Worm (Caenorhabditis elegans): Measurements from ENCODE around the gene C01G6.4.

Gene C01G6.4

DNA sequence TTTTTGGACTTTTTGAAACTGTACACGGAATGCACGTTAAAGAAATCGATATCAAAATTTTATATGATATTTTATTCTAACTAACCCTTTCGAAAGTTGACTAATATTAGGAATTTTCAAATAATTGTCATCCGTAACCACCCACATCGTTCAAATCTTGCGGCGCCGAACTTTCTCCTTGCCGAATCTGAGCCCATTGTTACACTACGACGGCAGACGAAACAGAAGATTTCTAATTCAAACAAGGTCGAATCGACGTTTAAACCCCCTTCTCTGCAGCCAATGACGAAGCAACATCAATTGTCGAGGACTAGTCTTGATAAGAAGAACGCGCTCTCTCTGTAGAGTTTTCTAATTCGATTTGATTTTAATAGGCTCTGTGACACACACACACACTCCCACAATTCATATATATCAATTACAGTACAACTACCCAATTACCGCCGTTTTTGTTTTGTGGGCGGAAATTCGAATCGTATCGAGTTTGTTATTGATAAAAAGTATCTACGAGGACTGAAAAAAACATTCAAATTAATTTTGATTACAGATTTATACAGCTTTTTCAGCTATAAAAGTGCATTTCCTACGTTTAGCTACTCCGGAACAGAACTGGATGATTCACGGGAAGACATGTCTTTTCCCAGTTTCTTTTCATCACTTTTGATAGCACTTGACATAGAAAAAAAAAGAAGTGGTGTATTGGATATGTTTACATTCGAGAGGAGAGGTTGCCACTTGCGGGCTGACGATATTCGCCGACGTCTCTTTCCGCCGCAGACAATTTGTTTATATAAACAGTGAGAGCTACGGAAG is 11.7 kb upstream of the C01G6.4 start:
- no peak for TF ChIP-seq fkh-4 (tag; optimal IDR thresholded peaks at IDR 0.05; ENCODE audit: borderline replicate concordance)
- no peak for TF ChIP-seq elt-2 (tag; optimal IDR thresholded peaks at IDR 0.05)
- no peak for TF ChIP-seq nhr-12 (tag; optimal IDR thresholded peaks at IDR 0.05)
- no peak for TF ChIP-seq ceh-63 (GFP tag; optimal IDR thresholded peaks at IDR 0.05)
- peak; percentile 66 for TF ChIP-seq nhr-85 (tag)
- TF ChIP-seq C34B4.2 (tag; optimal IDR thresholded peaks at IDR 0.05) = no peak
- no peak for TF ChIP-seq skn-1 (tag; optimal IDR thresholded peaks at IDR 0.05)
- no peak for TF ChIP-seq lin-15B (tag; optimal IDR thresholded peaks at IDR 0.05)
- TF ChIP-seq C16A3.4 (tag; optimal IDR thresholded peaks at IDR 0.05) = no peak
- TF ChIP-seq mdl-1 (tag; optimal IDR thresholded peaks at IDR 0.05) = no peak
- TF ChIP-seq efl-1 (optimal IDR thresholded peaks at IDR 0.05) = no peak
- TF ChIP-seq efl-1 (GFP tag; optimal IDR thresholded peaks at IDR 0.05 in 1 of 2) = peak in 1 of 2 experiments; percentile 64
- no peak for TF ChIP-seq grh-1 (GFP tag; IDR thresholded peaks at IDR 0.05)
- TF ChIP-seq sptf-1 (tag; optimal IDR thresholded peaks at IDR 0.05) = no peak
- TF ChIP-seq hlh-4 (tag; optimal IDR thresholded peaks at IDR 0.05) = no peak
- TF ChIP-seq nhr-19 (GFP tag; conservative IDR thresholded peaks at IDR 0.05) = no peak
- no peak for TF ChIP-seq ama-1 (optimal IDR thresholded peaks at IDR 0.05)
- TF ChIP-seq sup-37 (GFP tag; optimal IDR thresholded peaks at IDR 0.05) = no peak
- TF ChIP-seq nhr-20 (tag; optimal IDR thresholded peaks at IDR 0.05) = no peak
- no peak for TF ChIP-seq aly-2 (tag; optimal IDR thresholded peaks at IDR 0.05)
- TF ChIP-seq mep-1 (tag; optimal IDR thresholded peaks at IDR 0.05) = peak; percentile 26
- TF ChIP-seq nhr-76 (tag; optimal IDR thresholded peaks at IDR 0.05) = no peak
- TF ChIP-seq elt-3 (tag; optimal IDR thresholded peaks at IDR 0.05) = peak in 2 of 6 experiments; percentile 40 to 47
- peak; percentile 42 for TF ChIP-seq blmp-1 (tag; optimal IDR thresholded peaks at IDR 0.05)
- peak; percentile 16 for TF ChIP-seq lin-14 (GFP tag; optimal IDR thresholded peaks at IDR 0.05)
- peak; percentile 21 for TF ChIP-seq rnt-1 (tag; optimal IDR thresholded peaks at IDR 0.05)
- TF ChIP-seq jun-1 (tag; optimal IDR thresholded peaks at IDR 0.05) = peak; percentile 5
- no peak for TF ChIP-seq lin-39 (tag; optimal IDR thresholded peaks at IDR 0.05)
- no peak for TF ChIP-seq nhr-11 (tag; optimal IDR thresholded peaks at IDR 0.05)
- no peak for TF ChIP-seq mef-2 (tag; optimal IDR thresholded peaks at IDR 0.05)
- peak in 1 of 2 experiments; percentile 55 for TF ChIP-seq lsy-2 (tag; optimal IDR thresholded peaks at IDR 0.05)
- TF ChIP-seq ztf-4 (tag; optimal IDR thresholded peaks at IDR 0.05) = no peak
- TF ChIP-seq mab-9 (GFP tag; IDR thresholded peaks at IDR 0.05) = no peak
- no peak for TF ChIP-seq vab-15 (tag; optimal IDR thresholded peaks at IDR 0.05)
- TF ChIP-seq nhr-28 (tag; optimal IDR thresholded peaks at IDR 0.05) = no peak
- TF ChIP-seq ceh-90 (tag; optimal IDR thresholded peaks at IDR 0.05) = no peak
- no peak for TF ChIP-seq unc-130 (tag; optimal IDR thresholded peaks at IDR 0.05)
- TF ChIP-seq efl-3 (GFP tag; optimal IDR thresholded peaks at IDR 0.05) = peak; percentile 25

DNA sequence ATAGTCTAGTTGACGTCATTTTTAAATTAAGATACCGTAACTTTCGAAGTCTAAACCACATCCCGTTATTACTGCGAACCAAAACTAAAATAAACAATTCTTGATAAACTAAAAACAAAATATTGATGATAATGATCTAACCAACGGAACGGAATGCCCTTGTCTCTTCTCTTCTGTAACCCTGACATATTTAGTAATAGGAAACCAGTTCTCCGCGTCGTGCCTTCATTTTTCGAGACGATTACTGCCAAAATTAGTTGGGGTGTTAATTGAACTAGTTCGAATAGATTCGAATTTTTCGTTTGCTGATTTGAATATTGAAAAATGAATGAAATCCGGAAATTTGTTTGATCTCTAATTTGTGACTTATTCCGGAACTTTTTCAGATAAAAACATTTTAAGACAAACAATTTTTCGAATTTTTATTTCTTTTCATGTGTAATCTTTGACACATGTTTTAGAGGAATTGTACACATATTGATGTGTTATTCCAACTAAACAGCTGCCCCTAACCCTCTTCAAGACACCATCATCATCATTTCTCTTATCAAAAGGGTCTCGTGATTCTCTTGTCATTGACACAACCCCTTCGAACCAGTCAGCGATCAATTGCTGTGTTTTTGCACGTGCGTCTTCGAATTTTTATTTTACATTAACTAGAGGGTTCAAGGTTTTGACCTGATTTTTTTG is 11.0 kb upstream of the C01G6.4 start:
- no peak for TF ChIP-seq egl-13 (tag; optimal IDR thresholded peaks at IDR 0.05)
- no peak for TF ChIP-seq aha-1 (tag; optimal IDR thresholded peaks at IDR 0.05)
- TF ChIP-seq jun-1 (tag; optimal IDR thresholded peaks at IDR 0.05) = peak; percentile 73
- peak; percentile 57 for TF ChIP-seq irx-1 (tag; optimal IDR thresholded peaks at IDR 0.05)
- no peak for TF ChIP-seq alr-1 (tag; optimal IDR thresholded peaks at IDR 0.05; ENCODE audit: borderline replicate concordance)
- TF ChIP-seq nhr-76 (tag; optimal IDR thresholded peaks at IDR 0.05) = no peak
- no peak for TF ChIP-seq pag-3 (tag; optimal IDR thresholded peaks at IDR 0.05; ENCODE audit: borderline replicate concordance, insufficient read depth)
- TF ChIP-seq lin-35 (GFP tag; optimal IDR thresholded peaks at IDR 0.05) = peak; percentile 28 to 72
- peak in 1 of 2 experiments; percentile 37 for TF ChIP-seq efl-1 (optimal IDR thresholded peaks at IDR 0.05)
- peak in 1 of 2 experiments; percentile 63 for TF ChIP-seq efl-1 (GFP tag; optimal IDR thresholded peaks at IDR 0.05 in 1 of 2)
- no peak for TF ChIP-seq pax-3 (tag; optimal IDR thresholded peaks at IDR 0.05)
- TF ChIP-seq efl-3 (GFP tag; optimal IDR thresholded peaks at IDR 0.05) = no peak
- TF ChIP-seq dsc-1 (tag; optimal IDR thresholded peaks at IDR 0.05) = peak; percentile 45
- TF ChIP-seq nhr-90 (tag; optimal IDR thresholded peaks at IDR 0.05; ENCODE audit: poor library complexity) = peak; percentile 68
- no peak for TF ChIP-seq mef-2 (tag; optimal IDR thresholded peaks at IDR 0.05)
- TF ChIP-seq lin-14 (GFP tag; optimal IDR thresholded peaks at IDR 0.05) = peak; percentile 95
- peak; percentile 75 for TF ChIP-seq tbx-2 (tag; optimal IDR thresholded peaks at IDR 0.05)
- peak; percentile 92 for TF ChIP-seq rnt-1 (tag; optimal IDR thresholded peaks at IDR 0.05)
- peak; percentile 29 for TF ChIP-seq zip-4 (GFP tag; optimal IDR thresholded peaks at IDR 0.05)
- TF ChIP-seq C34B4.2 (tag; optimal IDR thresholded peaks at IDR 0.05) = no peak
- TF ChIP-seq nhr-77 (tag; optimal IDR thresholded peaks at IDR 0.05) = no peak

All from whole organism, L1 larva.